Worm (Caenorhabditis elegans) whole organism, midembryonic: ENCODE measurements around the gene aakb-1.

Experiments used
- T22C8.4 ChIP-seq: fragments of 200-800 bp; sonication (Bioruptor generic); IDR thresholded peaks from 2 replicates; pipeline ENCODE4 v1.3.6; 2022; ENCODE audit warnings: missing genetic modification characterization, missing compliant biosample characterization
- cog-1 ChIP-seq: sonication (generic microtip); optimal IDR thresholded peaks from 2 replicates; lab custom pipeline; 2016; ENCODE audit warnings: missing genetic modification characterization, missing compliant biosample characterization
- flt-1 ChIP-seq: fragments of 200-800 bp; sonication (Bioruptor generic); IDR thresholded peaks from 2 replicates; pipeline ENCODE4 v1.3.6; 2022; ENCODE audit warnings: missing genetic modification characterization, missing compliant biosample characterization
- klf-2 ChIP-seq: fragments of 200-800 bp; sonication (Bioruptor generic); conservative IDR thresholded peaks from 2 replicates; pipeline ENCODE4 v1.3.6; 2022; ENCODE audit warnings: missing genetic modification reagents, missing genetic modification characterization, missing compliant biosample characterization
- med-1 ChIP-seq: sonication (generic microtip); optimal IDR thresholded peaks from 2 replicates; lab custom pipeline; 2017; ENCODE audit warnings: missing genetic modification characterization, mild to moderate bottlenecking, missing compliant biosample characterization, antibody characterized with exemption, missing genetic modification reagents; ENCODE audit not compliant: insufficient read depth
- ref-1 ChIP-seq: fragments of 200-800 bp; sonication (Bioruptor generic); conservative IDR thresholded peaks from 2 replicates; pipeline ENCODE4 v1.3.6; 2022; ENCODE audit warnings: missing genetic modification reagents, missing genetic modification characterization, missing compliant biosample characterization
- tab-1 ChIP-seq: fragments of 200-800 bp; sonication (Bioruptor generic); IDR thresholded peaks from 2 replicates; pipeline ENCODE4 v1.3.6; 2022; ENCODE audit warnings: missing genetic modification characterization, missing compliant biosample characterization
- ztf-23 ChIP-seq: fragments of 200-800 bp; sonication (Bioruptor generic); IDR thresholded peaks from 2 replicates; pipeline ENCODE4 v1.3.6; 2022; ENCODE audit warnings: missing genetic modification reagents, missing genetic modification characterization, missing compliant biosample characterization
- ztf-29 ChIP-seq: fragments of 200-800 bp; sonication (Bioruptor generic); IDR thresholded peaks from 2 replicates; pipeline ENCODE4 v1.3.6; 2022; ENCODE audit warnings: missing genetic modification reagents, missing genetic modification characterization, missing compliant biosample characterization

The aakb-1 gene

DNA sequence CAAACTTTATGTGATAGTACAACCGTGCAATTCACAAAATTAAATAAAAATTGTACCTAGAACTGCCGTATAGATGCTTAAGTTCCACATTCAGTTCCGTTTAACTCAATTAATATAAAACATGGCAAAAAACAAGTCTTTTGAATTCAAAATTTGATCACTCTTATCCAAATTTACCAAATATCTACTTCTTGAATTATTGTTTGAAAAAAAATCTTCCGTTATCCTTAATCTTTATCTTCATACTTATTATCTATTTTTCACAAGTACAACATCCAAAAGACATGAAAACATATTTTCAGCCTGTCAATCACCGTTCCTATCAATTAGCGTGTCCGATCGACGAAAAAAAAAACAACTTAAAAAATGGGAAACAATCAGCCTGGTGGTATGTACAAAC, at the start of gene aakb-1:
Gene aakb-1, plus strand, starts transcription at position 301 of the 400 bp plus-strand sequence.
- TF ChIP-seq ztf-29 = no peak
- no peak for TF ChIP-seq T22C8.4
- TF ChIP-seq ztf-23 = no peak
- no peak for TF ChIP-seq tab-1 (GFP tag; lab: Robert Waterston, UW)
- no peak for TF ChIP-seq klf-2 (GFP tag; lab: Robert Waterston, UW)

DNA sequence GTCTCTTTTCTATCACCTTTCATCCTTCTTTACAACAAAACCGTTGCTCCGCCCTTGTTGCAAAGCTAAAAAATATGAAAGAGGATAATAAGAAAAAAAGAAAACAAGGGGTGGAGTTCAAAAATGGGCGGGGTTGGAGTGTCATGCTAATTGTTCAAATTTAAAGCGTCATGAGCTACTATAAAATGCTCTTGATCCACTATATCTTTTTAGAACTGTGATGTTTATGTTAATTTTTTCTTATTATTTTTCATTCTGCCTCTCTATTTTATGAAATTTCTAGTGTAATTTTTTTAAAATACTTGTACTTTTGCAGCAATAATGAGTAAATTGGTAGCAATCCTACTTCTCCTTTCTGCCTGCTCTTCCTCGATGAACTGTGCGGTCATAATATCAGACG, 49.0 kb upstream of the aakb-1 start, which contains the start of gene K02D3.1:
Gene K02D3.1, plus strand, starts transcription at position 301 of the 400 bp plus-strand sequence.
- TF ChIP-seq ztf-23 (no peak), tab-1 (GFP tag; lab: Robert Waterston, UW) (no peak), T22C8.4 (no peak)

DNA sequence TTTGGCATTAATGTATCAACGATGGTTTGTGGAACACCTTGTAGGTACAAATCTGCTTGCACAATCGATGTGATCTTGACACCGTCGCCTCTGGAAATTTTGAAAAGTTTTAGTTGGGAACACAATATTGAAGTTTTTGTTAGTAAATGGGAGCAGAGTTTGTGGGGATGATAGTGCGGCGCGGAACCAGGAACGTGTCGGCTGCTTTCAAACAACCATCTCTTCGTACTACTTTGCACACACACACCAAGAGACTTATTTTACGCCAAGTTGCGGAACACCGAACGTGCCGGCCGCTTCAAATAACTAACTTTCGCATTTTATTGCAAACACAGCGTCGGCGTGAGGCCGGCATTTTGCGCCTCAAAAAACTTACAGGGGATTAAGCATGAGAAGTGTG, 46.5 kb upstream of the aakb-1 start:
- TF ChIP-seq flt-1 (no peak), ztf-23 (no peak), ztf-29 (no peak), cog-1 (tag; lab: Kevin White, UChicago) (no peak), T22C8.4 (no peak), klf-2 (GFP tag; lab: Robert Waterston, UW) (no peak), tab-1 (GFP tag; lab: Robert Waterston, UW) (no peak), med-1 (GFP tag; lab: Kevin White, UChicago) (no peak), ref-1 (GFP tag; lab: Robert Waterston, UW) (no peak)

DNA sequence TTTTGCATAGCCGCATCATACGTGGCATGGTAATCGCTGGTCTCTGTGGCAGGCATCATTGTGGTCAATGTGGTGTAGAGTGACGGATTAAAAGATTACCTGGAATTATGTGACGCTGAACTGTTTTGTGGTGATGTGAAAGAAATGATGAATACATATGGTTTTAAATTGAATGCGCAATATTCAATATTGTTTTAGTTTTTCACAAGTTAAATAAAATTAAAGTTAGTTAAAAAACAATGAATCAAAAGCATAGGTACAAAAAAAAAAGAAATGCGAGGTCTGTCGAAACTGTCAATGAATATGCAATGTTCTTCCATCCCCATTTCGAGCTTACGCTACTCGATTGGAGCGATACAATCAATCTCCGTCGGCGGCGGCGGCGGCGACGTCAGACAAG, 43.7 kb upstream of the aakb-1 start, which contains the start of gene K02D3.2:
Gene K02D3.2, minus strand, starts transcription at position 101 of the 400 bp plus-strand sequence.
- TF ChIP-seq ztf-29 (no peak), flt-1 (no peak), klf-2 (GFP tag; lab: Robert Waterston, UW) (no peak), cog-1 (tag; lab: Kevin White, UChicago) (no peak), ref-1 (GFP tag; lab: Robert Waterston, UW) (no peak), T22C8.4 (no peak), med-1 (GFP tag; lab: Kevin White, UChicago) (no peak), ztf-23 (no peak), tab-1 (GFP tag; lab: Robert Waterston, UW) (no peak)

DNA sequence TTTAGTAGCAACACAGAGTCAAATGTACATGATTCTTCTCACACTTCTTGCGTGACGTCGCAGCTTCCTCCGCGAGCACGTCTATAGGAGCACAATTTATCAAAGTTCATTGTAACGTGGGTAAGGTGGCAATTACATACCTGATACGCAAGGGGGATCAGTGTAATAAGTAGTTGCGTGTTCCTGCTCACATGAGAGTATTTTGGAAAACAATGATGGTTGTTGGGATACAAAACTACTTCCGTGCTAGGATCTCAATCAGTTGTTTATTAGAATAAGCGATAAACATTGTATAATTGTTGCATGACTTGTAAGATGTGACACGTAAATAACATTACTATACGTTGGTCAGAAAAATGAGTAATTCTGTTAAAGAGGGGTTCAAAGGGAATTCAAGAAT, 42.6 kb upstream of the aakb-1 start:
- TF ChIP-seq klf-2 (GFP tag; lab: Robert Waterston, UW) = no peak
- TF ChIP-seq ztf-23 = no peak
- TF ChIP-seq T22C8.4 = no peak
- no peak for TF ChIP-seq cog-1 (tag; lab: Kevin White, UChicago)
- no peak for TF ChIP-seq tab-1 (GFP tag; lab: Robert Waterston, UW)
- TF ChIP-seq ztf-29 = no peak
- TF ChIP-seq med-1 (GFP tag; lab: Kevin White, UChicago) = no peak
- no peak for TF ChIP-seq ref-1 (GFP tag; lab: Robert Waterston, UW)
- TF ChIP-seq flt-1 = no peak

DNA sequence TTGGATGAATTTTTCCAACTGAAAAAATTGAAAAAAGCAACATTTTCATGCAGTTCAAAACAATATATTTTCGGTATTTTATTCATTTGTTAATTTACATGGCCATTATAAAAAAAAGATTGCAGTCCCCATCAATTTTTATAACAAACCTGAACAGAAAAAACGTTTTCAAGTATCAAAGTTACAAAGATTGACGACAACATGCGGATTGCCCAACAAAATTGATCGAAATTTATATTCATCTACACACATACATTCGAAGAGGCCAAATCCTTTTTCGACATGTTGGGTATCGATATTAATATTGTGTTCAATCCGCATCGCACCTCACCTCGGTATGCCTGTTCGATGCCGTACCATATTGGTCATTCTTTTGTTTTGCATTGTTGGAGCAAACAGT, 41.7 kb upstream of the aakb-1 start, which contains the start of gene K11E4.1:
Gene K11E4.1, plus strand, starts transcription at position 301 of the 400 bp plus-strand sequence.
- TF ChIP-seq ztf-23 (no peak), tab-1 (GFP tag; lab: Robert Waterston, UW) (no peak), T22C8.4 (no peak), med-1 (GFP tag; lab: Kevin White, UChicago) (no peak), ztf-29 (no peak), flt-1 (no peak), klf-2 (GFP tag; lab: Robert Waterston, UW) (no peak), ref-1 (GFP tag; lab: Robert Waterston, UW) (no peak), cog-1 (tag; lab: Kevin White, UChicago) (no peak)

DNA sequence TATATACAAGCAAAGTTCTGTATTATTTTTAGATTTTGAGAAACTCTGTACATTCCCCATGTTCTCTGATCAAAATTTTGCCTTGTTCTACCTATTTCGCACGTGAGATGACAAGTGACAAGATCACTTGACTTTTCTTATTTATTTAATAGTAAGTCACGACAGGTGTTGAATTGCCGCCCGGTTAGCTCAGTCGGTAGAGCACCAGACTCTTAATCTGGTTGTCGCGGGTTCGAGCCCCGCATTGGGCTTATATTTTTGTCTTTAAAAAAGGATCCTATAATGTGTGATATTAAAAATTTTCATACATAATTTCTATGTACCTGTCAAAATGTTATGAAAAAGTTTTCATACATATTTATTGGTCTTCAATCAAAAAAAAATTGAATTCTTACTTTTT, 40.9 kb upstream of the aakb-1 start:
- TF ChIP-seq flt-1 (0 out of 2 replicates have a peak, but pooled peaks have one; percentile 44), T22C8.4 (no peak), med-1 (GFP tag; lab: Kevin White, UChicago) (no peak), tab-1 (GFP tag; lab: Robert Waterston, UW) (0 out of 2 replicates have a peak, but pooled peaks have one; percentile 50), cog-1 (tag; lab: Kevin White, UChicago) (no peak)

DNA sequence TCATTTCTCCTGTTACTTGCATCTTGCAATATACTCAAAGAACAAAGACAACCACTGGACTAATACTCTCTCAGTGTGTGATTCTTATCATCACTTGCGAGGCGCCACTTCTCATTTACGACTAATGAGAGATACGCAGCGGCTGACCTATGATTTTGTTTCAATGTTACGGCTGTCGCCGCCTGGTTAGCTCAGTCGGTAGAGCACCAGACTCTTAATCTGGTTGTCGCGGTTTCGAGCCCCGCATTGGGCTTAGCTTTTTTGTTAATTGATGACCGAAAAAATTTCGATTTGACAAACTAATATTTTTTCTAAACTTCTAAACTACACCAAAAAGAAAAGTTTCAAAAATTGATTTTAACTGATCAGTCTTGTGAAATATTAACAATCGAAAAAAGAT, 39.3 kb upstream of the aakb-1 start:
- TF ChIP-seq ztf-29 = peak; percentile 59; the same call in 1 of the 2 replicates
- TF ChIP-seq tab-1 (GFP tag; lab: Robert Waterston, UW) = no peak
- TF ChIP-seq ztf-23 = peak; percentile 64; the same call in 1 of the 2 replicates

DNA sequence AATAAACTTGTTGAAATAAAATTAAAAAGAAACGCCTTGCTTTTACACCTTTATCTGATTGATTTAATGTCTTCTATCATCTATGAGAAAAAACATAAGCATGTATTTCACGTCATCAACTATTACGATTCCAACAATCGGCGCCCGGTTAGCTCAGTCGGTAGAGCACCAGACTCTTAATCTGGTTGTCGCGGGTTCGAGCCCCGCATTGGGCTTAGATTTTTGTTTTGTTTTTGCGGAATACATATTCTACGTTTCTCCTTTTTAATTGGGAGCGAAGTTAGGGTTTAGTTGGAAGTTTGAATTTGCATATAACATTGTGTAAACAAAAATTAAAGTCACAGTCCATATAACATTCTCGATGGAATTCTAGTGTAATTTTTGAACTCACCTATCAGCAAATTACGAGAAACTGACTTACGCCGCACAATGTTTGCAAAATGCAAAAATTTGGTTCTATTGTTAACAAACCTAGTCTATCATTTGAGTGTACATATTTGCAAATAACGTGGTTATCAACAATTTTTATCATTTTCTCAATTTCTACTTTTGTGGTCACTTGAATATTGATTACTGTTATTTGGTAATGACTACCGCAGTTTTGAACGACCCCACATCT, 38.4 kb upstream of the aakb-1 start, which contains the start of gene shc-3:
Gene shc-3, plus strand, starts transcription at position 484 of the 619 bp plus-strand sequence.
- TF ChIP-seq cog-1 (tag; lab: Kevin White, UChicago) (no peak), ztf-29 (0 out of 2 replicates have a peak, but pooled peaks have one; percentile 16)

DNA sequence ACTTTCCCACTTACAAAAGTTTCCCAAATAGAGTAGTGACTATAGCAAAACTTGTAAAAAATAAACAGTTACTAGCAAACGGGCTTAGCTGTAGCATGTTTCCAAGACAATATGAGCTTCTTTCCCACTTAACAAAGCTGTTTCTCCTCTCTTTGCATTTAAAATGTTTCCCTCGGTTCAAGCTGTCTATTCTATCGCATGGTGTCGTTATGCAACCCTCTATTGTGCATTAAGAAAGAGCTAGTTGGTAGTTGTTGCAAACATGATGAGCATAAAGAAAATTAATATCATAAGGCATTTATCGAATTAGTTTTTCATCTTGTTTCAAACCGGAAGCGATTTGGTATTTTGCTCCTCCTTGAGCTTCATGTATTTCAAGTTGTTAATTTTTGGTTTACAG, 32.7 kb upstream of the aakb-1 start, which contains the start of gene poml-1:
Gene poml-1, minus strand, starts transcription at position 101 of the 400 bp plus-strand sequence.
- no peak for TF ChIP-seq flt-1
- TF ChIP-seq cog-1 (tag; lab: Kevin White, UChicago) = no peak
- TF ChIP-seq med-1 (GFP tag; lab: Kevin White, UChicago) = no peak
- no peak for TF ChIP-seq klf-2 (GFP tag; lab: Robert Waterston, UW)
- TF ChIP-seq tab-1 (GFP tag; lab: Robert Waterston, UW) = no peak
- TF ChIP-seq ztf-29 = no peak
- no peak for TF ChIP-seq ztf-23
- no peak for TF ChIP-seq ref-1 (GFP tag; lab: Robert Waterston, UW)
- no peak for TF ChIP-seq T22C8.4
